Worm (Caenorhabditis elegans) whole organism, L2 larva: ENCODE data around the gene F25G6.9.

Experiments used
- aly-2 ChIP-seq: fragments of 150-350 bp; optimal IDR thresholded peaks from 2 replicates; lab custom pipeline; 2014; ENCODE audit warnings: missing biosample characterization, missing genetic modification characterization
- nhr-237 ChIP-seq: fragments of 150-350 bp; optimal IDR thresholded peaks from 2 replicates; lab custom pipeline; 2014; ENCODE audit warnings: missing biosample characterization, missing genetic modification characterization

- TF ChIP-seq aly-2: no peak
- TF ChIP-seq nhr-237: no peak
These were observed 17.1 kb upstream of the F25G6.9 start for ce11 chrV:8586920-8587319.
